Fruit fly (Drosophila melanogaster) Kc167 (cell line): ENCODE measurements around the gene CG12084.

Experiments used
- Myc ChIP-seq: fragments of >200 bp; optimal IDR thresholded peaks from 2 replicates; lab custom pipeline; 2017; ENCODE audit warnings: missing external identifiers
- Sin3A ChIP-seq: fragments of >200 bp; optimal IDR thresholded peaks from 2 replicates; lab custom pipeline; 2018; ENCODE audit warnings: missing external identifiers
- h ChIP-seq: fragments of >200 bp; optimal IDR thresholded peaks from 3 replicates; lab custom pipeline; 2018; ENCODE audit warnings: missing external identifiers
- insv ChIP-seq: fragments of >200 bp; optimal IDR thresholded peaks from 3 replicates; lab custom pipeline; 2018; ENCODE audit warnings: missing external identifiers
- psq ChIP-seq: fragments of >200 bp; optimal IDR thresholded peaks from 2 replicates; lab custom pipeline; 2017; ENCODE audit warnings: missing external identifiers
- ttk ChIP-seq: sonication (Bioruptor generic); optimal IDR thresholded peaks from 2 replicates; lab custom pipeline; 2017; ENCODE audit warnings: missing external identifiers

Gene CG12084

DNA sequence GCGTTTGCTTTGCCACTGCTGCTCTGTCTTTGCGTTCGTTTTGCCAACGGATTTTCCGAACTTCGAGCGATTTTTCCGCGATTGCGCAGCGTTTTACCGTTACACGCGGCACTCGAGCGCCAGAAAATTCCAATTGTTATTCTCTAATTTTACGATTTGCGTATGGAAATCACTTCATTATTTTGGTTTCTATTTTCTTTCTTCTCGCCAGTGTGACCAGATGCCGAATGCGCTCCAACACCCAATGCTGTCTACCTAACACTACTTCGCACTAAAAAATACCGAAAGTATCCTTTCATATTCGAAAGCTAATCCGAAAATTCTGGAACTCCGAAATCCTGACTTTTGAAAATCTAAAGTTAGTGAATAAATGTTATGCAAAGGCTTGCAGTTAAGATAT is at the start of gene CG12084:
TSS of gene CG12084 (minus strand) at position 236 of the 400 bp plus-strand sequence.
- TF ChIP-seq Sin3A (no peak), ttk (no peak), h (lab: Kevin White, UChicago) (no peak), Myc (lab: Kevin White, UChicago) (no peak), insv (lab: Kevin White, UChicago) (no peak), psq (lab: Kevin White, UChicago) (no peak)

DNA sequence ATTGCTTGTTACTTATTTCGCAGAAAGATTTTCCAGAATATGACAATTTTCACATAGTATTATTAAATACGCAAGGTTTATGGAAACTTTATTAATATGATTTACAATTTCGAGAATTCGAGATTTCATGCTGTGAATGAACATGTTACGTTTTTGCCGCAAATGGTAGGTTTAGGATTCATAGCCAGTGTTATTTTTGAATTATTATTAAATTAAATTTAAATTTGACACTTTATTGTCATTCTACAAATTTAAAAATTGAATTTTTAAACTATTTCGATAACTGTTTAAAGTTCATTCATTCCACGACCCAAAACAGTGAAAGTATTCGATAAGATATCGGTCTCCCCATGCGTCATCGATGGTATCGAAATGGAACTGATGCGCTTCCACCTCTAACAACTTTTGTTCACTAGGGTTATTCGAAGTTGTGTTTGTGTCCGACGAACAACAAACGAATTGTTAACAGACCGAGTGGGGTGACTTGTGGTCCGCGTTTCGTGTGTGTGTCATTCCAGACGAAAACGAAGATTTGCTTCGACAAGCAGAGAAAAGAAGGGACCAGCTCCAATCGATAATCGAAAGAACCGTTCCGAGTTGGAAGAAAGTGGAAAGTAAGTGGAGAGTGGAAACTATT is 49.4 kb upstream of the CG12084 start, which contains the start of the genes CG32313 and Pcyt1:
TSS of gene CG32313 (minus strand) at position 51 of the 637 bp plus-strand sequence.
TSS of gene Pcyt1 (plus strand) at position 400 of the 637 bp plus-strand sequence.
- TF ChIP-seq ttk (no peak), Sin3A (no peak), h (lab: Kevin White, UChicago) (no peak), psq (lab: Kevin White, UChicago) (peak; percentile 72), Myc (lab: Kevin White, UChicago) (no peak), insv (lab: Kevin White, UChicago) (no peak)

DNA sequence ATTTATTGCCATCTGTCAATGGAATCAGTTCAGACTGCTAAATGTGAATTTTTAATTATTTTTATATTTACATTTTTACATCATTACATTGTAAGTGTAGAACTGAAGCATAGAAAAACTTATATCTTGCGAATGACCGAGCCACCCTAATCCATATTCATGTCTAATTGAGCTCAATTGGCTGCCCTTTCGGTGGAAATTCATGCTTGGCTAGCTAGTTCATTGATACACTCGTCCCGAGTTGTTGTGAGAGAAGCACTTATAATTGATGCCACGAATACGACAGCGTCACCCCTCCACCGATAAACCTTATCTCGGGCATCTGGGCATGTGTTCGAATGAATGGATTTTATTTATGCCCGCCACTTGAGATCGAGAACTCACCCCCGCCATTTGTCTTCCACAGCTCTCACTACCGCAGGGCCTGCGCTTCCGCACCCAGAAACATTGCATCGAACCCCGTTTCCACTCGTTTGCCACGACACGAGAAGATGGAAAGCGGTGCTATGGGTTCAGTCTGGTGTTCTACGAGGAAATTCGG is 41.9 kb upstream of the CG12084 start:
- no peak for TF ChIP-seq Sin3A
- no peak for TF ChIP-seq insv (lab: Kevin White, UChicago)
- TF ChIP-seq ttk = no peak
- TF ChIP-seq h (lab: Kevin White, UChicago) = no peak
- TF ChIP-seq psq (lab: Kevin White, UChicago) = no peak
- no peak for TF ChIP-seq Myc (lab: Kevin White, UChicago)

DNA sequence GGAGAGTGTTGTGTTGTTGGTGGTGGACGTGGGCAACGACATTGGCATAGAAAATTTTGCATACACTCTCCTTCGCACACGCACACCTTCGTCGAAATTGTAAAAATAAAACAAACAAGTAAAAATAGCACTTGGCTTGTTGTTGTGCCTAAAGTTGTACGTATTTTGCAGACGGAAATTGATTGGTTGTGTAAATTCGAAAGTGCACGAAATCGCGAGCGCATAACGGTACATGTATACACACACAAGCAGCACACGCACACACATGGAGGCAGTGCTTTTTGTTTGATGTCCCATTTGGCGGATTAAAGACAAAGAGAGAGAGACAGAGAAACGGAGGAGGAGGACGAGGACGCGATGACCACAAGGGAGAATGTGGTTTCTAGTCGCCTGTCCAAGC is 40.9 kb upstream of the CG12084 start:
- TF ChIP-seq insv (lab: Kevin White, UChicago) (no peak), psq (lab: Kevin White, UChicago) (no peak), Sin3A (no peak), ttk (no peak), h (lab: Kevin White, UChicago) (no peak), Myc (lab: Kevin White, UChicago) (no peak)

DNA sequence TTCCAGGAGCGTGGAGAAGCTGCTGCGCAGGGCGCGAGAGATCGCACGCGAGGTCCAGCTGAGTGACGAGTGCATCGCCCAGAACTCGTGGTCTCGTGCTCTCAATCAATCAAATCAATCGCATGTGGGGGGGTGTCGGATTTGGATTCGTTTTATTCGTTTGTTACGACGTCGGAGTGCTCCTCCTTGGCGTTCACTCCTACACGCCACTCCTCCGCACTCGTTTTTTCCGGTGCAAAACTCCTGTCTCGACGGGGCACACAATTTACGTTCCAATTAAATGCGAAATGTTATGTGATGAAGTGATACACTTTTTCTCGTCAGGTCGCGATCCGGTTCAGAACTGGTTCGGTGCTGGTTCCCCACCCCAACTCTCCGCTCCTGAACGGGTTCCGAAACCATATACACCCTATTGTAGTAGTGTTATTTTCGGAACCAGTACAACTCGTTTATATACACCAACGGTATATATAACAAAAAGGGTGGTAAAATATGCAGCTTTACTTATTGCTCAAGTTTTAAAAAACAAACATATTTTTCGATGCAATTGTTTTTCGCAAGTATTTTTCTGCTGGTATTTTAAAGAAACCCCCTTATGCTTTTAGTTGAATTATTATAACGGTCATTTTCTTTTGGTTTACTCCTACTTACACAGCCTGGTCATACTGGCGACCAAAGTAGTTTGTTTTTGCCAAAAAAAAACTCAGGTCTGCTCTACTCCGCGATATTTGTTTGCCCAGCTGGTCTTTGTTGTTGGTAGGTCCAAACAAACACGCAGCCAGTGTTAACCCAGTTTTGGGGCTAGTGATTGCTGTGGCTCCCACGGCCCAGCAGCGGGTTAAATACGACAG is 40.3 kb upstream of the CG12084 start, which contains the start of the genes CG12091 and pns:
TSS of gene CG12091 (minus strand) at position 349 of the 851 bp plus-strand sequence.
TSS of gene pns (plus strand) at position 651 of the 851 bp plus-strand sequence.
- TF ChIP-seq psq (lab: Kevin White, UChicago) (no peak), ttk (no peak), h (lab: Kevin White, UChicago) (no peak), insv (lab: Kevin White, UChicago) (no peak), Myc (lab: Kevin White, UChicago) (no peak), Sin3A (no peak)

DNA sequence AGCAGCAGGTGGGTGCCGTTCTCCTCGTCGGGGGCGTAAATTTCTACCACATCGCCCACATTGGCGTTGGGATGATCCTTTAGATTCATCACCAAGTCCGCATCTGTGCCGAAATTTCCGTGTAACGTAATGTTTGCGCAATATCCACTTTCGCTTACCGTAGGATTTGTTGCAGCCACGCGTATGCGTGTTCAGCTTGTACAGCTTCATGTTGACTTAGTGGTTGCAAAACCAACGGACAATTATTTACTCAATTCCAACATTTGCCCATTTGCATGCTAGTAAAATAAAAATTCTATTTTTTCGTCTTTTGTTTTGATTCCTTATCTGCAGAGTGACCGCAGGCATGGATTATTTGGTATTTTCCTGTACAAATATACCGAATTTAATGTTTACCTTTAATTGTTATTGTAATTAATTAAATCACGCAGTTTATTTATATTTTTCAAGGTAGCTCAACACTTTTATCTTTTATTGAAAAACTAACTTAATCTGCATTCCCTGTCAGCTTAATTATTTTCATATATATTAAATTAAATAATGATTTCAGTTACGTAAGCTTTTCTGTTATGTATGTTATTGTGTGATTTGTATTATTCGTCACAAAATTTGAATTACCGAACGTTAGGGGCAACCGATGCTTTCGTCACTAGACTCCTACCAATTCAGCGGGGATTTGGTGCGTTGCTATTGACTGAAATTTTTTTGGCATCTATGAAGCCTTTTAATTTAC is 37.4 kb upstream of the CG12084 start, which contains the start of gene Iml1:
TSS of gene Iml1 (minus strand) at position 336 of the 733 bp plus-strand sequence.
- TF ChIP-seq Myc (lab: Kevin White, UChicago) (no peak), psq (lab: Kevin White, UChicago) (peak; percentile 76)

DNA sequence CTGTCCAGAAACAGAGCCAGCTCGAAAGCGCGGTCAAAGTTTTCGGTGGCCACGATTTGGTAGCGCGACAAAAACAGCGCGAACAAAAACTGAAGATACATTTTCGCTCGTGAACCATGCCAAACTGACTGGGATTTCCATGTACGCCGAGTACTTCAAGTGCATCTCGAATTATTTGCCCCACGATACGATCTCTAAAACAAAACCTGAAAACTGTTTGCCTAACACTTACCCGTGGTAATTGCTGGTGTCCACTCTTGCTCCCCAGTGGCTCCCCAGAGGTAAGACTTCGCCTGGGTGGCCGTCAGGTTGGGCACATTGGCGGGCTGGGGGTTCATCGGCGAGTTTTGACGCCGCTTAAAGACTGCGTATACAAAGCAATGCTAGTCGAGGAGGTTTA is 34.7 kb upstream of the CG12084 start, which contains the start of gene Ir62a:
TSS of gene Ir62a (minus strand) at position 101 of the 400 bp plus-strand sequence.
- TF ChIP-seq Sin3A (no peak), psq (lab: Kevin White, UChicago) (no peak), ttk (no peak), Myc (lab: Kevin White, UChicago) (no peak), h (lab: Kevin White, UChicago) (no peak), insv (lab: Kevin White, UChicago) (no peak)

DNA sequence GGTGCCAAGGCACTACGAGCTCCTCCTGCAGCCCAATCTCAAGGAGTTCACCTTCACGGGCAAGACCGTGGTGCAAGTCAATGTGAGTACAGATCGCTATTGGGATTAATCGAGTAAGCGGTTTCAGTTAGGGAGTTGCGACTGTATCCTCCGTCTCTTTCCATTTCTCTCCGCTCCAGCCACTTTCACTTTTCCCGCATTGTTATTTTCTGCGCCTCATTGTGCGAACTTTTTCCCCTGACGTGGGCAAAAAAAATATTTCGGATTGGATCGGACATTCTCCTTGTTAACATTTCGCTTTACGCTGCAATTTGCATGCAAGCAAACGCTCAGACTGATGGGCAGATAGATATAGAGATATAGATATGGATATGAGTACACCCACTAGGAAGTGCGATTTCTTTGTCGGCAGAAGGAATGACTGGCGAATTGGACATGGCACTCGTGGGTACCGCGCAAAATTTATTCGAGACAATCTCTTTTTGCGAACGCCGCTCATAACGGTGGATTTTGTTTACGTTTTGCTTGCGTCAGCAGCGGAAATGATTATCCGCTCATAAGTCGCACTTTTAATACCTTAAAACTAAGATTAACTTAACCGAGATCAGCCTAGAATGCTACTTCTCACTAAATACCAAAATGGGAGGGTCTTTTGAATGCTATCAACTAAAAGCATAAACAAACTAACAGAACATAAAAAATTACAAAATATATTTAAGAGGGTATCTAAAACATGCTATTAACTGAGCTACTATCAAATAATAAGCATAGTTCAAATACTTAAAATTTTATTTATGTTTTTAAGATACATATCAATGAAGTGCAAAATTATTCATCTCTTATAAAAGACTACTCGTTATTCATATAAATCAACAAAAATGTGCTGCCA is 22.5 kb upstream of the CG12084 start:
- TF ChIP-seq psq (lab: Kevin White, UChicago) (no peak), insv (lab: Kevin White, UChicago) (no peak), ttk (no peak), Myc (lab: Kevin White, UChicago) (no peak), Sin3A (no peak), h (lab: Kevin White, UChicago) (no peak)

DNA sequence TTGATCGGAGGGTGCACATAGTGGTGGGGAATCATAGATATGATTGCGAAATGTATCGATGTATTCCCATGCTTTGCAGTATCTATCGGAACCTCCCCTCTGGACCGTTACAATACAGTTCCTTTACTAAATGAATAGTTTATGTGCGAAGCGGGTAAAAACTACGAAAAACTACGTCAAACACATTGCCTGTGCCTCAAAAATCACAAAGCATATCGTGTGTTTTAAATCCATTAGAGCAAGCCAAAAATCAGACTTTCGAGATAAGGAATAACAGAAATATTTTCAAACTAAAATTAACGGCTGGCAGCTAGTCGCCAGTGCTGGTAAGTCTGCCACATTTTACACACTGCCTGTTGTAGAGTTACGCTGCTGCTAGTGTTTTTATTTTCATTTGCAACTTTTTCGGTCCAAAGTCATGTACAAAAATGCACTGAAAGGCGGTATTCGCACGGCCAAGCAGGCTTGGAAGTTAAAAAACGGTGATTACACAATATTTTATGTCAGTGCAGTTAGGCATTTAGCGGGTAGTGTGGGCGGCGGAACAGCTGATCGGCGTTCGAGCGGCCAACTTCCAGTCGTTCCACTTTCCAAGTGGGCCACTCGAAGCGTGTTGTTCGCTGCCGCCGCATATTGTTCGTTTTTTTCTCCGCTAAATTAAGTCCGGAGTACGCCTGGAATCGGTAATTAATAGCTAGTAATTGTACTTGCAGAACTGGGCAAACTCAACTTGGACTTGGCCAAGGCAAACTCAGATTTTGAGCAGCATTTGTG is 21.0 kb upstream of the CG12084 start:
- TF ChIP-seq psq (lab: Kevin White, UChicago) = no peak
- TF ChIP-seq h (lab: Kevin White, UChicago) = no peak
- no peak for TF ChIP-seq Sin3A
- TF ChIP-seq Myc (lab: Kevin White, UChicago) = no peak
- TF ChIP-seq ttk = no peak
